Worm (Caenorhabditis elegans) whole organism, L4 larva: ENCODE measurements around the gene F52E1.2.

ENCODE experiments used
- ZK337.2 ChIP-seq: fragments of 200-800 bp; sonication (Bioruptor generic); IDR thresholded peaks from 2 replicates; pipeline ENCODE4 v1.3.6; 2022; ENCODE audit warnings: missing genetic modification reagents, missing genetic modification characterization, missing compliant biosample characterization
- aha-1 ChIP-seq: fragments of 150-350 bp; peaks from one replicate; lab custom pipeline; 2014; ENCODE audit warnings: missing biosample characterization, missing genetic modification characterization
- aly-2 ChIP-seq: sonication (generic microtip); optimal IDR thresholded peaks from 2 replicates; lab custom pipeline; 2018; ENCODE audit warnings: missing biosample characterization, missing genetic modification characterization
- ceh-20 ChIP-seq: fragments of 200-800 bp; sonication (Bioruptor generic); IDR thresholded peaks from 2 replicates; pipeline ENCODE4 v1.3.6; 2022; ENCODE audit warnings: missing genetic modification reagents, missing genetic modification characterization, missing compliant biosample characterization
- dmd-9 ChIP-seq: fragments of 200-800 bp; sonication (Bioruptor generic); IDR thresholded peaks from 2 replicates; pipeline ENCODE4 v1.3.6; 2022; ENCODE audit warnings: missing genetic modification reagents, missing genetic modification characterization, missing compliant biosample characterization
- lin-39 ChIP-seq: fragments of 150-350 bp; optimal IDR thresholded peaks from 2 replicates; lab custom pipeline; 2014; ENCODE audit warnings: missing biosample characterization, missing genetic modification reagents, missing genetic modification characterization
- mxl-3 ChIP-seq: fragments of 200-800 bp; sonication (Bioruptor generic); optimal IDR thresholded peaks from 2 replicates; lab custom pipeline; 2018; ENCODE audit warnings: mild to moderate bottlenecking, missing genetic modification characterization, missing compliant biosample characterization
- nhr-76 ChIP-seq: fragments of 150-350 bp; optimal IDR thresholded peaks from 2 replicates; lab custom pipeline; 2014; ENCODE audit warnings: missing biosample characterization, missing genetic modification characterization
- spr-3 ChIP-seq: fragments of 200-800 bp; sonication (Bioruptor generic); optimal IDR thresholded peaks from 2 replicates; lab custom pipeline; 2018; ENCODE audit warnings: mild to moderate bottlenecking, missing genetic modification characterization, missing compliant biosample characterization
- unc-62 ChIP-seq, 3 experiments: fragments of 150-350 bp in 1 of 3; sonication (generic microtip); optimal IDR thresholded peaks in 2 of 3; peaks in 1 of 3; 1 replicate in 1 of 3; 2 replicates in 2 of 3; lab custom pipeline; 2014 to 2017; ENCODE audit warnings: missing biosample characterization in 3 of 3, missing genetic modification characterization in 3 of 3, missing genetic modification reagents in 3 of 3, missing genotype in 1 of 3
- vab-7 ChIP-seq: fragments of 200-800 bp; sonication (Bioruptor generic); IDR thresholded peaks from 2 replicates; pipeline ENCODE4 v1.3.6; 2022; ENCODE audit warnings: missing genetic modification reagents, missing genetic modification characterization, missing compliant biosample characterization

ce11 chrV:8380076-8380475 is 30.3 kb upstream of the F52E1.2 start:
- TF ChIP-seq spr-3 (no peak), aha-1 (tag; lab: Kevin White, UChicago) (no peak), unc-62 (GFP tag; optimal IDR thresholded peaks at IDR 0.05 in 1 of 2; lab: Kevin White, UChicago) (peak in 1 of 2 experiments; percentile 92), unc-62 (tag; optimal IDR thresholded peaks at IDR 0.05; lab: Kevin White, UChicago) (no peak), dmd-9 (GFP tag; lab: Robert Waterston, UW) (no peak), mxl-3 (GFP tag; lab: Kevin White, UChicago) (no peak), aly-2 (tag; lab: Kevin White, UChicago) (no peak), ceh-20 (GFP tag; lab: Robert Waterston, UW) (no peak), lin-39 (no peak), vab-7 (GFP tag; lab: Robert Waterston, UW) (no peak), nhr-76 (tag; lab: Kevin White, UChicago) (no peak), ZK337.2 (no peak)
